Worm (Caenorhabditis elegans): ENCODE measurements around the gene ZK938.1.

- no peak for TF ChIP-seq blmp-1 (tag; optimal IDR thresholded peaks at IDR 0.05)
- no peak for TF ChIP-seq snpc-4 (tag; optimal IDR thresholded peaks at IDR 0.05)
- no peak for TF ChIP-seq mep-1 (tag; optimal IDR thresholded peaks at IDR 0.05)
- TF ChIP-seq cnd-1 (tag; optimal IDR thresholded peaks at IDR 0.05), result no peak
- no peak for TF ChIP-seq unc-39 (tag; optimal IDR thresholded peaks at IDR 0.05)
- TF ChIP-seq drap-1 (GFP tag; optimal IDR thresholded peaks at IDR 0.05), result no peak
- no peak for TF ChIP-seq ces-1 (GFP tag; optimal IDR thresholded peaks at IDR 0.05)
- no peak for TF ChIP-seq ztf-11 (tag; optimal IDR thresholded peaks at IDR 0.05)
- no peak for TF ChIP-seq lsy-2 (tag; optimal IDR thresholded peaks at IDR 0.05)
- TF ChIP-seq nhr-28 (tag; optimal IDR thresholded peaks at IDR 0.05), result no peak
- no peak for TF ChIP-seq nhr-12 (tag; optimal IDR thresholded peaks at IDR 0.05)
- no peak for TF ChIP-seq mab-5 (tag; optimal IDR thresholded peaks at IDR 0.05)
Observed at ce11 chrII:9807519-9807972, 21.7 kb upstream of the ZK938.1 start, which contains the start of gene cyp-13A8.
